Fruit fly (Drosophila melanogaster) whole organism, embryonic: Measurements from ENCODE around the gene Tcs6.
A peak's percentile ranks its signal among the peaks of the same experiment; 100 is the strongest.

Experiments
- Atf3 ChIP-seq: fragments of 200-800 bp; sonication (Bioruptor generic); optimal IDR thresholded peaks from 3 replicates; lab custom pipeline; 2016; ENCODE audit warnings: missing biosample characterization, missing genetic modification characterization
- Awh ChIP-seq: fragments of 200-800 bp; sonication (Bioruptor generic); IDR thresholded peaks from 2 replicates; pipeline ENCODE4, ENCODE4 v1.3.6; 2022; ENCODE audit warnings: missing biosample characterization, missing genetic modification characterization
- Bgb ChIP-seq: fragments of 200-800 bp; sonication (Bioruptor generic); IDR thresholded peaks from 2 replicates; pipeline ENCODE4 v1.3.6; 2022; ENCODE audit warnings: missing biosample characterization, missing genetic modification characterization; ENCODE audit not compliant: partially characterized antibody
- C15 ChIP-seq: fragments of 200-800 bp; sonication (Bioruptor generic); IDR thresholded peaks from 3 replicates; pipeline ENCODE4 v1.3.6; 2022; ENCODE audit warnings: missing biosample characterization, missing genetic modification characterization
- CG11695 ChIP-seq: fragments of 200-800 bp; sonication (Bioruptor generic); IDR thresholded peaks from 3 replicates; pipeline ENCODE4 v1.3.6; 2022; ENCODE audit warnings: missing biosample characterization, missing genetic modification characterization
- CG12391 ChIP-seq: fragments of 200-800 bp; sonication (Bioruptor generic); optimal IDR thresholded peaks from 3 replicates; lab custom pipeline; 2018; ENCODE audit warnings: missing biosample characterization, mild to moderate bottlenecking, missing genetic modification characterization, moderate library complexity
- CG14965 ChIP-seq: fragments of 200-800 bp; sonication (Bioruptor generic); optimal IDR thresholded peaks from 2 replicates; lab custom pipeline; 2016; ENCODE audit warnings: missing biosample characterization, missing genetic modification characterization, borderline replicate concordance
- CG17359 ChIP-seq: fragments of 200-800 bp; sonication (Bioruptor generic); optimal IDR thresholded peaks from 3 replicates; lab custom pipeline; 2018; ENCODE audit warnings: missing biosample characterization, mild to moderate bottlenecking, missing genetic modification characterization, moderate library complexity
- CG17361 ChIP-seq: fragments of 200-800 bp; sonication (Bioruptor generic); IDR thresholded peaks from 3 replicates; pipeline ENCODE4 v1.3.6; 2022; ENCODE audit warnings: missing biosample characterization, missing genetic modification characterization
- CG18011 ChIP-seq: fragments of 200-800 bp; sonication (Bioruptor generic); optimal IDR thresholded peaks from 2 replicates; lab custom pipeline; 2017; ENCODE audit warnings: missing biosample characterization, missing genetic modification characterization, mild to moderate bottlenecking, moderate library complexity, missing genotype
- CG2116 ChIP-seq: fragments of 200-800 bp; sonication (Bioruptor generic); optimal IDR thresholded peaks from 3 replicates; lab custom pipeline; 2018; ENCODE audit warnings: missing biosample characterization, mild to moderate bottlenecking, missing genetic modification characterization
- CG30020 ChIP-seq: fragments of 200-800 bp; optimal IDR thresholded peaks from 2 replicates; lab custom pipeline; 2019; ENCODE audit warnings: missing biosample characterization, mild to moderate bottlenecking, missing genetic modification characterization, moderate library complexity
- CG31365 ChIP-seq: fragments of 200-800 bp; sonication (Bioruptor generic); optimal IDR thresholded peaks from 2 replicates; lab custom pipeline; 2018; ENCODE audit warnings: missing biosample characterization, mild to moderate bottlenecking, missing genetic modification characterization
- CG3163 ChIP-seq: fragments of 200-800 bp; sonication (Bioruptor generic); optimal IDR thresholded peaks from 3 replicates; lab custom pipeline; 2016; ENCODE audit warnings: missing biosample characterization, missing genetic modification characterization
- CG34422 ChIP-seq: fragments of 200-800 bp; sonication (Bioruptor generic); IDR thresholded peaks from 3 replicates; pipeline ENCODE4 v1.3.6; 2022; ENCODE audit warnings: missing biosample characterization, missing genetic modification characterization
- CG3726 ChIP-seq: fragments of 200-800 bp; sonication (Bioruptor generic); IDR thresholded peaks from 3 replicates; pipeline ENCODE4, ENCODE4 v1.3.6; 2022; ENCODE audit warnings: missing biosample characterization, missing genetic modification characterization
- CG4328 ChIP-seq: fragments of 200-800 bp; sonication (Bioruptor generic); optimal IDR thresholded peaks from 3 replicates; lab custom pipeline; 2017; ENCODE audit warnings: missing biosample characterization, missing genetic modification reagents, missing genetic modification characterization
- CG4404 ChIP-seq: fragments of 200-800 bp; sonication (Bioruptor generic); IDR thresholded peaks from 2 replicates; pipeline ENCODE4 v1.3.6; 2022; ENCODE audit warnings: missing biosample characterization, missing genetic modification characterization
- CG4730 ChIP-seq: fragments of 200-800 bp; sonication (Bioruptor generic); IDR thresholded peaks from 2 replicates; pipeline ENCODE4 v1.3.6; 2022; ENCODE audit warnings: missing biosample characterization, missing genetic modification characterization
- CG7271 ChIP-seq: fragments of 200-800 bp; sonication (Bioruptor generic); optimal IDR thresholded peaks from 2 replicates; lab custom pipeline; 2018; ENCODE audit warnings: missing biosample characterization, mild to moderate bottlenecking, missing genetic modification characterization, moderate library complexity
- CG7786 ChIP-seq: fragments of 200-800 bp; sonication (Bioruptor generic); optimal IDR thresholded peaks from 2 replicates; lab custom pipeline; 2016; ENCODE audit warnings: missing biosample characterization, missing genetic modification characterization
- CG9609 ChIP-seq: fragments of 200-800 bp; sonication (Bioruptor generic); optimal IDR thresholded peaks from 3 replicates; lab custom pipeline; 2016; ENCODE audit warnings: missing biosample characterization, missing genetic modification characterization
- CG9876 ChIP-seq: fragments of 200-800 bp; sonication (Bioruptor generic); optimal IDR thresholded peaks from 2 replicates; lab custom pipeline; 2016; ENCODE audit warnings: missing biosample characterization, missing genetic modification characterization
- CkIIα-i1 ChIP-seq: fragments of 200-800 bp; sonication (Bioruptor generic); IDR thresholded peaks from 2 replicates; pipeline ENCODE4 v1.3.6; 2022; ENCODE audit warnings: missing biosample characterization, missing genetic modification characterization
- D19A ChIP-seq: fragments of 200-800 bp; optimal IDR thresholded peaks from 3 replicates; lab custom pipeline; 2019; ENCODE audit warnings: missing biosample characterization, mild to moderate bottlenecking, missing genetic modification characterization, moderate library complexity
- Dref ChIP-seq: fragments of 200-800 bp; sonication (Bioruptor generic); IDR thresholded peaks from 2 replicates; pipeline ENCODE4 v1.3.6; 2022; ENCODE audit warnings: missing biosample characterization, missing genetic modification characterization
- Gsc ChIP-seq: fragments of 200-800 bp; sonication (Bioruptor generic); IDR thresholded peaks from 2 replicates; pipeline ENCODE4 v1.3.6; 2022; ENCODE audit warnings: missing biosample characterization, missing genetic modification characterization
- Hsf ChIP-seq: fragments of 200-800 bp; sonication (Bioruptor generic); optimal IDR thresholded peaks from 3 replicates; lab custom pipeline; 2016; ENCODE audit warnings: missing biosample characterization, missing genetic modification characterization
- Mrtf ChIP-seq: fragments of 200-800 bp; sonication (Bioruptor generic); IDR thresholded peaks from 3 replicates; pipeline ENCODE4 v1.3.6; 2022; ENCODE audit warnings: missing biosample characterization, missing genetic modification characterization
- NfI ChIP-seq: fragments of 200-800 bp; sonication (Bioruptor generic); optimal IDR thresholded peaks from 3 replicates; lab custom pipeline; 2018; ENCODE audit warnings: missing biosample characterization, mild to moderate bottlenecking, missing genetic modification characterization, moderate library complexity
- Vsx1 ChIP-seq: fragments of 200-800 bp; sonication (Bioruptor generic); optimal IDR thresholded peaks from 2 replicates; lab custom pipeline; 2017; ENCODE audit warnings: missing biosample characterization, mild to moderate bottlenecking, missing genetic modification characterization, missing genetic modification reagents
- az2 ChIP-seq: fragments of 200-800 bp; sonication (Bioruptor generic); optimal IDR thresholded peaks from 3 replicates; lab custom pipeline; 2016; ENCODE audit warnings: missing biosample characterization, missing genetic modification characterization
- bigmax ChIP-seq: fragments of 200-800 bp; sonication (Bioruptor generic); optimal IDR thresholded peaks from 2 replicates; lab custom pipeline; 2018; ENCODE audit warnings: missing biosample characterization, mild to moderate bottlenecking, missing genetic modification characterization
- cg ChIP-seq: fragments of 200-800 bp; sonication (Bioruptor generic); optimal IDR thresholded peaks from 3 replicates; lab custom pipeline; 2019; ENCODE audit warnings: missing biosample characterization, mild to moderate bottlenecking, missing genetic modification characterization, moderate library complexity
- chif ChIP-seq, 2 experiments: fragments of 200-800 bp; sonication (Bioruptor generic); optimal IDR thresholded peaks; 3 replicates each; lab custom pipeline; 2016; ENCODE audit warnings: missing biosample characterization in 2 of 2, missing genetic modification characterization in 2 of 2
- chm ChIP-seq: fragments of 200-800 bp; sonication (Bioruptor generic); IDR thresholded peaks from 2 replicates; pipeline ENCODE4 v1.3.6; 2022; ENCODE audit warnings: missing biosample characterization, missing genetic modification characterization
- crc ChIP-seq: fragments of 200-800 bp; sonication (Bioruptor generic); optimal IDR thresholded peaks from 2 replicates; lab custom pipeline; 2016; ENCODE audit warnings: missing biosample characterization, missing genetic modification characterization
- dm ChIP-seq: fragments of 200-800 bp; sonication (Bioruptor generic); optimal IDR thresholded peaks from 3 replicates; lab custom pipeline; 2016; ENCODE audit warnings: missing biosample characterization, missing genetic modification characterization
- fd96Cb ChIP-seq: fragments of 200-800 bp; sonication (Bioruptor generic); optimal IDR thresholded peaks from 2 replicates; lab custom pipeline; 2018; ENCODE audit warnings: missing biosample characterization, mild to moderate bottlenecking, missing genetic modification characterization, moderate library complexity
- hbn ChIP-seq: fragments of 200-800 bp; sonication (Bioruptor generic); IDR thresholded peaks from 2 replicates; pipeline ENCODE4 v1.3.6; 2022; ENCODE audit warnings: missing biosample characterization, missing genetic modification characterization; ENCODE audit not compliant: partially characterized antibody
- kah ChIP-seq: fragments of 200-800 bp; sonication (Bioruptor generic); optimal IDR thresholded peaks from 2 replicates; lab custom pipeline; 2018; ENCODE audit warnings: missing biosample characterization, mild to moderate bottlenecking, missing genetic modification characterization
- knrl ChIP-seq: fragments of 200-800 bp; sonication (Bioruptor generic); IDR thresholded peaks from 3 replicates; pipeline ENCODE4 v1.3.6; 2022; ENCODE audit warnings: missing biosample characterization, missing genetic modification characterization; ENCODE audit not compliant: partially characterized antibody
- lola ChIP-seq, 3 experiments: fragments of >200 bp in 2 of 3; fragments of 200-800 bp in 1 of 3; sonication (Bioruptor generic) in 1 of 3; optimal IDR thresholded peaks; 2 replicates each; lab custom pipeline; 2017 to 2019; ENCODE audit warnings: missing biosample characterization in 3 of 3, missing genetic modification characterization in 3 of 3, mild to moderate bottlenecking in 1 of 3, moderate library complexity in 1 of 3
- luna ChIP-seq: fragments of 200-800 bp; sonication (Bioruptor generic); optimal IDR thresholded peaks from 2 replicates; lab custom pipeline; 2016; ENCODE audit warnings: missing biosample characterization, missing genetic modification characterization
- nom ChIP-seq: fragments of 200-800 bp; sonication (Bioruptor generic); optimal IDR thresholded peaks from 2 replicates; lab custom pipeline; 2017; ENCODE audit warnings: missing biosample characterization, missing genetic modification characterization, mild to moderate bottlenecking, moderate library complexity, missing genetic modification reagents
- pan ChIP-seq, 4 experiments: fragments of >200 bp in 3 of 4; fragments of 200-800 bp in 1 of 4; sonication (Bioruptor generic) in 1 of 4; optimal IDR thresholded peaks in 3 of 4; IDR thresholded peaks in 1 of 4; 2 replicates each; pipeline versions ENCODE4 v1.3.6 to Lab custom; 2017 to 2022; ENCODE audit warnings: missing biosample characterization in 2 of 4, missing genetic modification characterization in 2 of 4, mixed read lengths in 1 of 4
- pnt ChIP-seq: fragments of 200-800 bp; sonication (Bioruptor generic); optimal IDR thresholded peaks from 3 replicates; lab custom pipeline; 2016; ENCODE audit warnings: missing biosample characterization, missing genetic modification characterization
- stc ChIP-seq: fragments of 200-800 bp; sonication (Bioruptor generic); IDR thresholded peaks from 2 replicates; pipeline ENCODE4 v1.3.6; 2022; ENCODE audit warnings: missing biosample characterization, missing genetic modification characterization
- wor ChIP-seq: fragments of 200-800 bp; sonication (Bioruptor generic); IDR thresholded peaks from 2 replicates; pipeline ENCODE4 v1.3.6; 2022; ENCODE audit warnings: missing biosample characterization, missing genetic modification characterization

Gene Tcs6

DNA sequence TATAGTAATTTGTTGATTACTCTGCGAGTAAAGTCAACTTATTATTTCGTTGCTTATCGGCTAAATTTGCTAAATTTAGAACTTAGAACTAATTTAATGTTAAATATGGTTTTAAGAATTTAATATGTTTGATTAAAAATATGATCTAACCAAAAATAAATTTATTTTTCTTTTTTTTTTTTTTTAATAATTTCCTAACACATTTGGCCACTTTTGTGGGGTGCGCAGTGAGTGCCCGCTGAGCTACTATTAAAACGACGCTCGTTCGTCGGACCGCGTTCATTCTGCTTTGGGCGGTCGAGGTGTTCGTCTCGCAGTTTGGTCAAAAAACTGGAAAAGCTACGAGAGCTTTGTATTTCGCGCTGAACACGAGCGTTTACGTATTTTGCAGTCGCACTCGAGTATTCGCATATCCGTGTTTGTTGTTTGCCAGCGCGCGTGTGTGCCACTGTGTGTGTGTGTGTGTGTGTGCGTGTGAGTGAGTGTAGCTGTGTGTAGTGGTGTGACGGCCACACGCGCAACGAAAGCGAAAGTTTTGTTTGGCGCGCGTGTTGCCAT is 48.7 kb upstream of the Tcs6 start, which contains the start of gene Cipc (continued):
- TF ChIP-seq pan (optimal IDR thresholded peaks at IDR 0.05; lab: Kevin White, UChicago), result no peak
- peak in 1 of 2 experiments; percentile 73 for TF ChIP-seq pan (GFP tag; optimal IDR thresholded peaks at IDR 0.05 in 1 of 2, IDR thresholded peaks at IDR 0.05 in 1 of 2)
- no peak for TF ChIP-seq CG4404 (GFP tag; lab: Robert Waterston, UW)
- TF ChIP-seq Bgb, result peak; percentile 74
- peak; percentile 84 for TF ChIP-seq CG11695 (GFP tag; lab: Robert Waterston, UW)
- TF ChIP-seq CG31365 (tag; lab: Kevin White, UChicago), result peak; percentile 27
- TF ChIP-seq CG7786 (GFP tag; lab: Kevin White, UChicago), result no peak
- TF ChIP-seq kah, result peak; percentile 52
- TF ChIP-seq CG2116 (GFP tag; lab: Kevin White, UChicago), result peak; percentile 15
- TF ChIP-seq chif (GFP tag; optimal IDR thresholded peaks at IDR 0.05; lab: Kevin White, UChicago), result peak in 1 of 2 experiments; percentile 14
- TF ChIP-seq C15 (GFP tag; lab: Robert Waterston, UW), result 0 out of 3 replicates have a peak, but pooled peaks have one; percentile 32
- TF ChIP-seq nom, result peak; percentile 46
- TF ChIP-seq CG34422, result peak; percentile 39; the same call in 1 of the 3 replicates
- no peak for TF ChIP-seq dm
- no peak for TF ChIP-seq hbn (GFP tag; lab: Robert Waterston, UW)
- TF ChIP-seq Atf3 (GFP tag; lab: Kevin White, UChicago), result no peak
- no peak; the same call in 1 of the 3 replicates for TF ChIP-seq Mrtf
- TF ChIP-seq NfI, result peak; percentile 82
- peak; percentile 52 for TF ChIP-seq fd96Cb
- TF ChIP-seq Vsx1, result peak; percentile 55
- TF ChIP-seq crc, result no peak
- no peak; the same call in 1 of the 2 replicates for TF ChIP-seq chm (GFP tag; lab: Robert Waterston, UW)
- peak; percentile 5 for TF ChIP-seq CG18011 (GFP tag; lab: Kevin White, UChicago)
- TF ChIP-seq CG17361 (GFP tag; lab: Robert Waterston, UW), result peak; percentile 70; the same call in 2 of the 3 replicates
- TF ChIP-seq CG12391, result peak; percentile 80
- no peak for TF ChIP-seq CkIIα-i1 (GFP tag; lab: Robert Waterston, UW)
- peak; percentile 79 for TF ChIP-seq cg (GFP tag; lab: Kevin White, UChicago)
- TF ChIP-seq Gsc (GFP tag; lab: Robert Waterston, UW), result no peak
- TF ChIP-seq Awh, result peak; percentile 38; the same call in 1 of the 2 replicates
- no peak for TF ChIP-seq wor (GFP tag; lab: Robert Waterston, UW)
- TF ChIP-seq stc (GFP tag; lab: Robert Waterston, UW), result peak; percentile 66
- peak in 1 of 3 experiments; percentile 41 for TF ChIP-seq lola (GFP tag; optimal IDR thresholded peaks at IDR 0.05; lab: Kevin White, UChicago)
- TF ChIP-seq CG9876 (GFP tag; lab: Kevin White, UChicago), result no peak
- no peak for TF ChIP-seq pnt (GFP tag; lab: Kevin White, UChicago)
- peak; percentile 6 for TF ChIP-seq CG30020 (tag; lab: Kevin White, UChicago)
- peak; percentile 53; the same call in 1 of the 3 replicates for TF ChIP-seq CG3726 (GFP tag; lab: Robert Waterston, UW)
- peak; percentile 79 for TF ChIP-seq CG4328 (GFP tag; lab: Kevin White, UChicago)
- no peak for TF ChIP-seq Hsf (GFP tag; lab: Kevin White, UChicago)
- TF ChIP-seq CG14965 (GFP tag; lab: Kevin White, UChicago), result no peak
- TF ChIP-seq knrl (GFP tag; lab: Robert Waterston, UW), result peak; percentile 29; the same call in 1 of the 3 replicates
- TF ChIP-seq az2 (GFP tag; lab: Kevin White, UChicago), result peak; percentile 60
- TF ChIP-seq D19A (tag; lab: Kevin White, UChicago), result peak; percentile 83
- no peak for TF ChIP-seq luna
- no peak for TF ChIP-seq CG4730 (GFP tag; lab: Robert Waterston, UW)
- TF ChIP-seq Dref (GFP tag; lab: Robert Waterston, UW), result 0 out of 2 replicates have a peak, but pooled peaks have one; percentile 34
- TF ChIP-seq CG9609 (GFP tag; lab: Kevin White, UChicago), result peak; percentile 18
- TF ChIP-seq bigmax, result no peak
- no peak for TF ChIP-seq CG3163 (GFP tag; lab: Kevin White, UChicago)
- peak; percentile 85 for TF ChIP-seq CG17359 (tag; lab: Kevin White, UChicago)
- peak; percentile 10 for TF ChIP-seq CG7271
